Worm (Caenorhabditis elegans) whole organism, L3 larva: ENCODE results near the gene pch-2.
A peak's percentile ranks its signal among the peaks of the same experiment; 100 is the strongest.

Experiments used
- R02D3.7 ChIP-seq: fragments of 150-350 bp; optimal IDR thresholded peaks from 2 replicates; lab custom pipeline; 2014; ENCODE audit warnings: missing biosample characterization, missing genetic modification characterization
- ZK546.5 ChIP-seq: sonication (generic microtip); optimal IDR thresholded peaks from 2 replicates; lab custom pipeline; 2017; ENCODE audit warnings: missing biosample characterization, missing genetic modification characterization
- ama-1 ChIP-seq: fragments of 150-350 bp; optimal IDR thresholded peaks from 2 replicates; lab custom pipeline; 2018
- ceh-16 ChIP-seq: sonication (generic microtip); optimal IDR thresholded peaks from 2 replicates; lab custom pipeline; 2017; ENCODE audit warnings: missing biosample characterization, missing genetic modification characterization
- ceh-28 ChIP-seq: fragments of 150-350 bp; optimal IDR thresholded peaks from 2 replicates; lab custom pipeline; 2014; ENCODE audit warnings: missing biosample characterization, missing genetic modification reagents, missing genetic modification characterization
- ceh-82 ChIP-seq: fragments of 150-350 bp; optimal IDR thresholded peaks from 2 replicates; lab custom pipeline; 2014; ENCODE audit warnings: missing biosample characterization, missing genetic modification characterization
- ceh-9 ChIP-seq: sonication (generic microtip); optimal IDR thresholded peaks from 2 replicates; lab custom pipeline; 2018; ENCODE audit warnings: missing biosample characterization, missing genetic modification characterization
- daf-12 ChIP-seq: fragments of 150-350 bp; optimal IDR thresholded peaks from 2 replicates; lab custom pipeline; 2014; ENCODE audit warnings: missing biosample characterization, missing genetic modification reagents, missing genetic modification characterization
- egl-27 ChIP-seq: sonication (generic microtip); optimal IDR thresholded peaks from 4 replicates; lab custom pipeline; 2017; ENCODE audit warnings: missing biosample characterization, missing genetic modification reagents, missing genetic modification characterization
- elt-1 ChIP-seq: fragments of 150-350 bp; optimal IDR thresholded peaks from 2 replicates; lab custom pipeline; 2014; ENCODE audit warnings: missing biosample characterization, missing genetic modification characterization
- elt-2 ChIP-seq: sonication (generic microtip); optimal IDR thresholded peaks from 2 replicates; lab custom pipeline; 2016; ENCODE audit warnings: missing genetic modification reagents, mild to moderate bottlenecking, missing genetic modification characterization, missing compliant biosample characterization
- elt-3 ChIP-seq, 3 experiments: fragments of 150-350 bp in 1 of 3; sonication (generic microtip) in 2 of 3; optimal IDR thresholded peaks; 2 replicates in 2 of 3; 4 replicates in 1 of 3; lab custom pipeline; 2014 to 2017; ENCODE audit warnings: missing biosample characterization in 3 of 3, missing genetic modification characterization in 3 of 3
- eor-1 ChIP-seq, 2 experiments: fragments of 150-350 bp; optimal IDR thresholded peaks; 2 replicates each; lab custom pipeline; 2014 to 2018; ENCODE audit warnings: missing biosample characterization in 2 of 2, missing genetic modification characterization in 2 of 2
- fkh-10 ChIP-seq: sonication (generic microtip); optimal IDR thresholded peaks from 2 replicates; lab custom pipeline; 2017; ENCODE audit warnings: missing biosample characterization, missing genetic modification reagents, missing genetic modification characterization
- fkh-2 ChIP-seq: fragments of 150-350 bp; optimal IDR thresholded peaks from 2 replicates; lab custom pipeline; 2014; ENCODE audit warnings: missing biosample characterization, missing genetic modification reagents, missing genetic modification characterization
- fos-1 ChIP-seq: fragments of 150-350 bp; optimal IDR thresholded peaks from 2 replicates; lab custom pipeline; 2014; ENCODE audit warnings: missing biosample characterization, missing genetic modification characterization
- jun-1 ChIP-seq: fragments of 150-350 bp; optimal IDR thresholded peaks from 2 replicates; lab custom pipeline; 2014; ENCODE audit warnings: missing biosample characterization, missing genetic modification reagents, missing genetic modification characterization
- lin-15B ChIP-seq: fragments of 150-350 bp; optimal IDR thresholded peaks from 2 replicates; lab custom pipeline; 2014; ENCODE audit warnings: missing biosample characterization, missing genetic modification characterization
- lin-39 ChIP-seq: fragments of 150-350 bp; optimal IDR thresholded peaks from 2 replicates; lab custom pipeline; 2018; ENCODE audit warnings: missing biosample characterization, missing genetic modification reagents, missing genetic modification characterization
- lsy-12 ChIP-seq: sonication (generic microtip); optimal IDR thresholded peaks from 2 replicates; lab custom pipeline; 2016; ENCODE audit warnings: mild to moderate bottlenecking, missing genetic modification characterization, missing compliant biosample characterization
- mdl-1 ChIP-seq: fragments of 150-350 bp; optimal IDR thresholded peaks from 2 replicates; lab custom pipeline; 2014; ENCODE audit warnings: missing biosample characterization, missing genetic modification characterization
- mml-1 ChIP-seq: fragments of 150-350 bp; sonication (generic microtip); optimal IDR thresholded peaks from 3 replicates; lab custom pipeline; 2014; ENCODE audit warnings: missing biosample characterization, missing genetic modification characterization
- nfya-1 ChIP-seq: sonication (generic microtip); optimal IDR thresholded peaks from 2 replicates; lab custom pipeline; 2017; ENCODE audit warnings: missing genetic modification characterization, mild to moderate bottlenecking, missing compliant biosample characterization, antibody characterized with exemption, moderate library complexity; ENCODE audit not compliant: insufficient read depth
- nhr-12 ChIP-seq: fragments of 150-350 bp; optimal IDR thresholded peaks from 2 replicates; lab custom pipeline; 2014; ENCODE audit warnings: missing biosample characterization, missing genetic modification characterization
- nhr-23 ChIP-seq: fragments of 150-350 bp; optimal IDR thresholded peaks from 2 replicates; lab custom pipeline; 2014; ENCODE audit warnings: missing biosample characterization, missing genetic modification reagents, missing genetic modification characterization
- nhr-237 ChIP-seq: fragments of 150-350 bp; optimal IDR thresholded peaks from 2 replicates; lab custom pipeline; 2014; ENCODE audit warnings: missing biosample characterization, missing genetic modification characterization
- nhr-25 ChIP-seq: sonication (generic microtip); optimal IDR thresholded peaks from 2 replicates; lab custom pipeline; 2017; ENCODE audit warnings: missing biosample characterization, missing genetic modification characterization
- nhr-28 ChIP-seq: fragments of 150-350 bp; optimal IDR thresholded peaks from 2 replicates; lab custom pipeline; 2014; ENCODE audit warnings: missing biosample characterization, missing genetic modification characterization
- nhr-67 ChIP-seq: fragments of 150-350 bp; optimal IDR thresholded peaks from 2 replicates; lab custom pipeline; 2014; ENCODE audit warnings: missing biosample characterization, missing genetic modification characterization
- nhr-77 ChIP-seq: fragments of 150-350 bp; optimal IDR thresholded peaks from 2 replicates; lab custom pipeline; 2014; ENCODE audit warnings: missing biosample characterization, missing genetic modification characterization
- pha-4 ChIP-seq: fragments of 150-350 bp; optimal IDR thresholded peaks from 2 replicates; lab custom pipeline; 2014; ENCODE audit warnings: missing biosample characterization, missing genetic modification reagents, missing genetic modification characterization
- pqm-1 ChIP-seq: fragments of 150-350 bp; optimal IDR thresholded peaks from 2 replicates; lab custom pipeline; 2017; ENCODE audit warnings: missing biosample characterization, missing genetic modification characterization, inconsistent platforms
- sea-2 ChIP-seq: fragments of 150-350 bp; sonication (generic microtip); optimal IDR thresholded peaks from 4 replicates; lab custom pipeline; 2014; ENCODE audit warnings: missing biosample characterization, missing genetic modification reagents, missing genetic modification characterization
- skn-1 ChIP-seq: fragments of 150-350 bp; optimal IDR thresholded peaks from 2 replicates; lab custom pipeline; 2014; ENCODE audit warnings: missing biosample characterization, missing genetic modification characterization
- tbx-2 ChIP-seq: sonication (generic microtip); optimal IDR thresholded peaks from 2 replicates; lab custom pipeline; 2016; ENCODE audit warnings: mild to moderate bottlenecking, missing genetic modification characterization, missing compliant biosample characterization
- unc-39 ChIP-seq: sonication (generic microtip); optimal IDR thresholded peaks from 4 replicates; lab custom pipeline; 2017; ENCODE audit warnings: missing biosample characterization, missing genetic modification characterization
- unc-62 ChIP-seq: fragments of 150-350 bp; sonication (generic microtip); optimal IDR thresholded peaks from 4 replicates; lab custom pipeline; 2014; ENCODE audit warnings: missing biosample characterization, missing genetic modification reagents, missing genetic modification characterization
- zag-1 ChIP-seq: fragments of 150-350 bp; optimal IDR thresholded peaks from 2 replicates; lab custom pipeline; 2014; ENCODE audit warnings: missing biosample characterization, missing genetic modification characterization
- ztf-11 ChIP-seq: fragments of 150-350 bp; optimal IDR thresholded peaks from 2 replicates; lab custom pipeline; 2014; ENCODE audit warnings: missing biosample characterization, missing genetic modification characterization
- ztf-4 ChIP-seq: fragments of 150-350 bp; optimal IDR thresholded peaks from 2 replicates; lab custom pipeline; 2014; ENCODE audit warnings: missing biosample characterization, missing genetic modification characterization

The pch-2 gene

DNA sequence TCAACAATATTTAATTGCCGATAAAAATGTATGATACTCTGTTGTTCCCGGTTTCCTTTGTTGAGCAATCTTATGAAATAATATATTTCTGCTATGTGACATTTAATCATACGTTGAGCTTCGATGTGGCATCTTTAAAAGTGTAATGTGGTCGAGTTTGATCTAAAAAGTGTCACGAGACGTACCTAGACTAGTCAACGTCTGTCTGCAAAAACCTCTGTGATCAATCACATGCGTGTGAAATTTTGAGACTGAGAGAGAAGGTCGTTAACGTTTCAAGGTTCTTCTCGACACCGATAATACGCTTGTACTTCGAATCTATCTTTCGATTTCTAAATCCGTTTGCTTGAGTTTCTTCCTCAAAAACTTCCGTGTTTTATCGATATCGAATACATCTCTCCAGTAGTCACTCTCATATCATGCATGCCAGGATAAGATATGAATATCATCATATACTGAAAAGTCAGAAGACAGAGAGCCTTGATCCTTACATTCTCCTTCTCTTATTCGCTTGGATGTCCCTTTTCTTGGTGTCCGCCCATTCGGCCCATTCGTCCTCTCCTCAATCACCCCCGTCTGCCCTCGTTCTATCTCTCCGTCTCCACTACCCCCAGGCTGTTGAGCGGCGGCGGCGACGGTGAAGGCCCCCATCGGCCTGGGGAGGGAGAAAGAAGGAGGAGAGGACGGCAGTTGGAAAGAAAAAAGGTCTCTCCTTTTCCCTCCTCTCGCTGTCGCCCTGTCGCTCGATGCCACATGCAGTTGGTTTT is 29.7 kb upstream of the pch-2 start (continued):
- TF ChIP-seq sea-2 (GFP tag; lab: Kevin White, UChicago) (no peak), unc-39 (tag; lab: Kevin White, UChicago) (no peak), elt-1 (tag; lab: Kevin White, UChicago) (peak; percentile 55), eor-1 (tag; optimal IDR thresholded peaks at IDR 0.05; lab: Kevin White, UChicago) (no peak), ztf-11 (no peak), lin-15B (no peak), nhr-77 (tag; lab: Kevin White, UChicago) (no peak), lin-39 (peak; percentile 79), pqm-1 (tag; lab: Kevin White, UChicago) (no peak), nhr-237 (no peak), ceh-16 (tag; lab: Kevin White, UChicago) (no peak), mml-1 (no peak), ama-1 (peak; percentile 40), R02D3.7 (tag; lab: Kevin White, UChicago) (no peak), ceh-82 (tag; lab: Kevin White, UChicago) (no peak), fkh-2 (no peak), zag-1 (tag; lab: Kevin White, UChicago) (no peak), nhr-25 (tag; lab: Kevin White, UChicago) (peak; percentile 94), unc-62 (peak; percentile 42), elt-2 (tag; lab: Kevin White, UChicago) (peak; percentile 35), elt-3 (tag; optimal IDR thresholded peaks at IDR 0.05; lab: Kevin White, UChicago) (peak in 1 of 3 experiments; percentile 52)

DNA sequence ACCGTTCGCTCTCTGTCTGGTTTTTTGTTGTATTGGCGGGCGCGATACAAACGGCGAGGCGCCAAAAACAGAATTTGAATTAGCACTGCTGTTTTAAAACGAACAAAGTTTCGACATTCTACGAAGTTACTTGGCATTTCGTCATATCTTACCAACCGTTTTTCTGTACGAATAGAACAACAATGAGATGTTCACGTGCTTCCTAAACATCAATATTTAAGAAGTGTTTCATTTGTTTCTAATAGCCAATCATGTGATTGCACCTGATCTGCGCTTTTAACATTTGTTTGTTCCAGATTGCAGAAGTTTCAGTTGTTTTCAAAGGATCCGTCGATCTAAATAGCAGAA is 29.1 kb upstream of the pch-2 start:
- no peak for TF ChIP-seq jun-1 (tag; lab: Kevin White, UChicago)
- TF ChIP-seq nhr-28 (tag; lab: Kevin White, UChicago), result no peak
- TF ChIP-seq sea-2 (GFP tag; lab: Kevin White, UChicago), result no peak

DNA sequence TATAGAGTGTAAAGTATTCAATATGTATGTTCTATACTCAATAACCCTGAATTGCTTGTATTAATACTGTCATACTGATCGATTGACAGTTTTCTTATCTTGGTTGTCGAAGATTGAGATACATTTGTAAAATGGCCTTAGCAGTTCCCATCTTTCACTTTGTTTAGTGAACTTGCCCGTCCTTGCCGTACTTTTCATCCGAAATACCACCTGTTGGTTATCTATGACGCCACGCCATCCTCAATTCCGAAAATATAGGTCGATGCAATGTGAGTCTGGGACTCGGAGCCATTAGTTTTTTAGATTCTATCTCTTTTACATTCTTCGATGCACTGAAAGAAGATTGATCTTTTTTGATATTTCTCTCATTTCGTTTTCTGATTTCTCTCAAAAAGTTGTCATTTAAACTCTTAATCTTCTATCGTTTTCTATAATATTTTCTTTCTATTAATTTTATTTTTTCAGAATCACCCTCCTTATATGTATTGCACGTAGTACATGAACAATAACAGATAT is 28.6 kb upstream of the pch-2 start, which contains the start of gene ulp-4:
Gene ulp-4 (plus strand): TSS at position 466 of the 516 bp plus-strand sequence.
- TF ChIP-seq nhr-25 (tag; lab: Kevin White, UChicago) (peak; percentile 72), nhr-237 (no peak), tbx-2 (tag; lab: Kevin White, UChicago) (no peak), mdl-1 (tag; lab: Kevin White, UChicago) (no peak), eor-1 (tag; optimal IDR thresholded peaks at IDR 0.05; lab: Kevin White, UChicago) (no peak), pha-4 (tag; lab: Kevin White, UChicago) (no peak), nhr-28 (tag; lab: Kevin White, UChicago) (no peak), nhr-67 (tag; lab: Kevin White, UChicago) (no peak), fkh-2 (no peak), egl-27 (tag; lab: Kevin White, UChicago) (no peak), ceh-28 (tag; lab: Kevin White, UChicago) (no peak), unc-39 (tag; lab: Kevin White, UChicago) (no peak), ama-1 (peak; percentile 34), pqm-1 (tag; lab: Kevin White, UChicago) (no peak), ztf-4 (tag; lab: Kevin White, UChicago) (no peak), jun-1 (tag; lab: Kevin White, UChicago) (no peak), ceh-9 (no peak), fos-1 (tag; lab: Kevin White, UChicago) (no peak), ztf-11 (no peak), nhr-12 (tag; lab: Kevin White, UChicago) (no peak), R02D3.7 (tag; lab: Kevin White, UChicago) (no peak), nhr-23 (tag; lab: Kevin White, UChicago) (no peak), lin-15B (no peak), zag-1 (tag; lab: Kevin White, UChicago) (no peak), elt-1 (tag; lab: Kevin White, UChicago) (peak; percentile 23), nfya-1 (peak; percentile 22), ZK546.5 (tag; lab: Kevin White, UChicago) (no peak)

DNA sequence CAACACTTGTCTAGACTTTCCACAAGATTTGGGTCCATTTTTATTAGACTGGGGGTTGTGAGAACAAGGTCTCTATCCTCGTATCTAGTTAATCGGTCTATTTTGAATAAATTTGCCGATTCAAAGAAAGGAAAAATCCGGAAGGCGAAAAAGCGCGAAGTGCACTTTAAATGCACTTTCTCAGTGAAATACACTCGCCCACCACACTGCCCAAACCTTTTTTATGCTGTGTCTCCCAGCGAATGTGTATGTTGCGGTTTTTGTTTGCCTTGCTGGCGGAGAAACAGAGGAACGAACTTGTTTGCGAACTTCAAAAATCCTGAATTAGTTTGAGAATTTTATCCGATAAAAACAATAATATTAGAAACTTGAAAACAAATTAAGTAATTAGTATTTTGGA is 27.4 kb upstream of the pch-2 start:
- peak; percentile 28 for TF ChIP-seq lsy-12 (tag; lab: Kevin White, UChicago)
- TF ChIP-seq fkh-10 (GFP tag; lab: Kevin White, UChicago), result no peak
- peak; percentile 67 for TF ChIP-seq ama-1
- peak; percentile 62 for TF ChIP-seq daf-12 (tag; lab: Kevin White, UChicago)
- peak; percentile 25 for TF ChIP-seq pha-4 (tag; lab: Kevin White, UChicago)
- TF ChIP-seq skn-1 (tag; lab: Kevin White, UChicago), result no peak
- TF ChIP-seq, all 47 proteins: peak for 4
